Fruit fly (Drosophila melanogaster): Measurements from ENCODE around the gene jigr1.

The jigr1 gene

DNA sequence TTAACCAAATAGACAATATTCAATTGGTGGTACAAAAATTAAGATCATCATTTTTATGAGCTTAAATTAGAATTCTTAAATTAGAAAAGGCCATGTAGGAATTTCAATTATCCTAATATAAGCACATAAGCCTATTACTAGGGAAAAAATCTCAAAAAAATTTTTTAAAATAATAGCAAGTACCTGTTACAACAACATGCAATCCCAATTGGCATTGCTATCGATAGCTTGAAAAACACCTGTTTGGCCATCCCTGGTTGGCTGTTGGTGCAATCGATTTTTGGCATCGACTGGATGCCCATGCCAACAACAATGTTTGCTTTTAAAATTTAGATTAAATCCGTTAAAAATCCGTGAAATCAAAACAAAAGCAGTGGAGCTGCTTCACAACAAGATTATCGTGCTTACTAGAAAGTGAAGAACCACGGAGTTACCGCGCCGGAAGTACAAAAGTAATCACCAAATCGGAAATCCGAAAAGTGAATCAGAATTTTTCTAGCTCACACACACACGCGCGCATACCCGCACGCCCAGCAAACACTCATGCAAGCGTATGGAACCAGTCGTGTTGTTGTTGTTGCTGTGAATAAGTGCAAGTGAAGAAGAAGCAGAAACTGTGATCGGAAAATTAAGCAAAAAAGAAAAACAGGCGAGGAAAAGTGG lies 24.0 kb downstream of the jigr1 start, which contains the start of gene RASSF8 (continued):
- TF ChIP-seq CG11902 (GFP tag; optimal IDR thresholded peaks at IDR 0.05) (no peak), Eip78C (GFP tag) (peak; percentile 71), CG3919 (GFP tag; optimal IDR thresholded peaks at IDR 0.05) (no peak), OdsH (GFP tag; optimal IDR thresholded peaks at IDR 0.05) (peak; percentile 15), vri (GFP tag; optimal IDR thresholded peaks at IDR 0.05) (no peak), CG6163 (GFP tag; IDR thresholded peaks at IDR 0.05) (no peak; the same call in 1 of the 3 replicates), pdm3 (GFP tag; optimal IDR thresholded peaks at IDR 0.05) (peak; percentile 15), achi (GFP tag; optimal IDR thresholded peaks at IDR 0.05) (peak; percentile 19), cyc (GFP tag; optimal IDR thresholded peaks at IDR 0.05) (no peak), dsx (GFP tag; optimal IDR thresholded peaks at IDR 0.05; ENCODE audit: poor library complexity, severe bottlenecking) (peak; percentile 95), lz (GFP tag; optimal IDR thresholded peaks at IDR 0.05) (peak; percentile 24), CG15336 (GFP tag; IDR thresholded peaks at IDR 0.05) (no peak), CG6808 (GFP tag; optimal IDR thresholded peaks at IDR 0.05) (no peak), Hr4 (GFP tag; optimal IDR thresholded peaks at IDR 0.05) (peak; percentile 25), CG7368 (GFP tag; optimal IDR thresholded peaks at IDR 0.05) (no peak), CG8119 (GFP tag; IDR thresholded peaks at IDR 0.05) (peak; percentile 25; the same call in 1 of the 3 replicates), CG8632 (GFP tag; optimal IDR thresholded peaks at IDR 0.05) (no peak), CG31627 (GFP tag; optimal IDR thresholded peaks at IDR 0.05) (peak; percentile 20)

DNA sequence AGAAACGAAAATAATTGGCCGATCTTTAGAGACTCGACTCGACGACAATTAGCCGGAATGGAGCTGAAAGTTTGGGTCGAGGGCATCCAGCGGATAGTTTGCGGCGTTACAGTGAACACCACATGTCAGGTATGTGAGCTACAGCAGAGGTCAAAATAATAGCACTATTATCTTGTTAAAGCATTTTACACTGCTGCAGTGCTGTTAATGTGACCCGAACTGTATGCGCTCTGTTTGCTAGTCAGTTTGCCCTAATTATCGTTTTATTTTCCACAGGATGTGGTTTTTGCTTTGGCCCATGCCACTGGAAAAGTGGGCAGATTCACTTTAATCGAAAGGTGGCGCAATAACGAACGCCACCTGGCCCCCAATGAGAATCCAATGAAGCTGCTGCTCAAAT lies 24.7 kb downstream of the jigr1 start:
- peak; percentile 12 for TF ChIP-seq Hr4 (GFP tag; optimal IDR thresholded peaks at IDR 0.05)
- 0 out of 3 replicates have a peak, but pooled peaks have one; percentile 11 for TF ChIP-seq eg (GFP tag; IDR thresholded peaks at IDR 0.05)
- TF ChIP-seq Hr39 (GFP tag; optimal IDR thresholded peaks at IDR 0.05), result no peak
- TF ChIP-seq acj6 (GFP tag; optimal IDR thresholded peaks at IDR 0.05), result no peak

DNA sequence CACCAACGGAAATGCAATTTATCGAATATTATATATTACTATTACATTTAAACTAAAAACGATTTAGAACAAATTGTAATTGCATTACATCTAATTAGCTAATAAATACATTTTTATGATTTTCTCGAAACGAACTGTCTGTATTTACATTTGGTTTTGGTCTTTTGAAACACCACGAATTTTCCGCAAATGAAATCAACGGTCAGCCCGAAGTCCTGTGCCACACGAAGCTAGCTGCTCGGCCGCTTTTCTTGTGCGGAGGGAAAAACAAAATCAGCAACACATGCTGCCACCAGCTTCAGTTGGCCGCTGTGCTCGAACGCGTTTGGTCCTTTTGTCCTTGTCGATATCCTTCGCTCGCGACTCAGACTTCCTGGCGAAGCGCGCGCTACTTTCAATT lies 27.9 kb downstream of the jigr1 start, which contains the start of gene Lgr3:
TSS of gene Lgr3 (plus strand) at position 301 of the 400 bp plus-strand sequence.
- TF ChIP-seq lz (GFP tag; optimal IDR thresholded peaks at IDR 0.05), result no peak
- no peak for TF ChIP-seq Ets21C (GFP tag; optimal IDR thresholded peaks at IDR 0.05)
- TF ChIP-seq CG11902 (GFP tag; optimal IDR thresholded peaks at IDR 0.05), result no peak
- TF ChIP-seq fkh (GFP tag; optimal IDR thresholded peaks at IDR 0.05), result no peak
- TF ChIP-seq dac (GFP tag; optimal IDR thresholded peaks at IDR 0.05), result no peak
- TF ChIP-seq Met (GFP tag; optimal IDR thresholded peaks at IDR 0.05), result no peak
- no peak for TF ChIP-seq Sox14 (GFP tag; optimal IDR thresholded peaks at IDR 0.05)
- no peak for TF ChIP-seq CG10669 (GFP tag; optimal IDR thresholded peaks at IDR 0.05)
- TF ChIP-seq CG6808 (GFP tag; optimal IDR thresholded peaks at IDR 0.05), result no peak
- TF ChIP-seq esn (GFP tag; optimal IDR thresholded peaks at IDR 0.05), result no peak
- no peak for TF ChIP-seq CG32006 (GFP tag; optimal IDR thresholded peaks at IDR 0.05)
- no peak for TF ChIP-seq CG15336 (GFP tag; IDR thresholded peaks at IDR 0.05)
- TF ChIP-seq CG16779 (tag; optimal IDR thresholded peaks at IDR 0.05), result no peak
- no peak for TF ChIP-seq dsx (GFP tag; optimal IDR thresholded peaks at IDR 0.05; ENCODE audit: poor library complexity, severe bottlenecking)
- TF ChIP-seq CG6276 (GFP tag; optimal IDR thresholded peaks at IDR 0.05), result no peak

DNA sequence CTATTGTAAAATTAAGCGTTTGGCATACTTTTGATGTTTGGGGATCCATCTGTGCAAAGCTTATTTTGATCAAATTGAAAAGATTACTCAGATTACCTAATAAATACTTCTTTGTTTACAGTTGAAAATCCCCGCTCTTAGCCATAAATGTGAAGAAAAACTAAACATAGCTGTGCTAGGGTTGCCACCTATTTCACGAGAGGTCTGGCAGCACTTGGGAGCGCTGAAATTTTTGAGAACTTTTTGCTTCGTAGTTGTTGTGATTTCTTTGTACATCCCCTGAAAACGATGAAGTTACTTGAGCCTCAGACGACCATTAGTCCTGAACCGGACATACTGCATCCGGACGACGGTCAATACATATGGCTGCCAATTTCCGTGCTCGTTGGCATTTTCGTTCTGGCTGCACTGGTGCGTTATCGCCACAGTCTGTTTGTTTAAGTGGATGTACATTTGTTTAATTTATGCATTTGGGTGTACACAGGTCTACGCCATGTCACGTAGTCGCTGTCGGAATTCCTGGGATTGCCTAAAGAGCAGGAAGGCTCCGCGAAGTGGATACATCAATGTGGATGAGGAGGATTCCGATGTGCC lies 40.9 kb downstream of the jigr1 start, which contains the start of the genes CG4730 and CG5039:
TSS of gene CG4730 (minus strand) at position 194 of the 594 bp plus-strand sequence.
TSS of gene CG5039 (plus strand) at position 195 of the 594 bp plus-strand sequence.
- TF ChIP-seq Hr4 (GFP tag; optimal IDR thresholded peaks at IDR 0.05) (no peak), Gug (GFP tag; IDR thresholded peaks at IDR 0.05) (no peak), CG6792 (GFP tag; optimal IDR thresholded peaks at IDR 0.05) (no peak), CG6163 (GFP tag; IDR thresholded peaks at IDR 0.05) (no peak), CG1621 (tag; optimal IDR thresholded peaks at IDR 0.05) (no peak), dsx (GFP tag; optimal IDR thresholded peaks at IDR 0.05; ENCODE audit: poor library complexity, severe bottlenecking) (no peak), Blimp-1 (GFP tag; optimal IDR thresholded peaks at IDR 0.05) (no peak), CG34406 (GFP tag; optimal IDR thresholded peaks at IDR 0.05) (no peak), CG7368 (GFP tag; optimal IDR thresholded peaks at IDR 0.05) (no peak), CG6276 (GFP tag; optimal IDR thresholded peaks at IDR 0.05) (no peak), vri (GFP tag; optimal IDR thresholded peaks at IDR 0.05) (peak; percentile 32), CG8632 (GFP tag; optimal IDR thresholded peaks at IDR 0.05) (no peak), fkh (GFP tag; optimal IDR thresholded peaks at IDR 0.05) (peak; percentile 83)
